Worm (Caenorhabditis elegans) whole organism, L4 larva: ENCODE measurements around the gene hlh-6.

ENCODE experiments used
- fos-1 ChIP-seq: fragments of 150-350 bp; optimal IDR thresholded peaks from 2 replicates; lab custom pipeline; 2014; ENCODE audit warnings: missing biosample characterization, missing genetic modification characterization
- pha-4 ChIP-seq, 2 experiments: fragments of 150-350 bp in 1 of 2; fragments of 200-800 bp in 1 of 2; sonication (Bioruptor generic) in 1 of 2; IDR thresholded peaks in 1 of 2; optimal IDR thresholded peaks in 1 of 2; 2 replicates each; pipeline versions ENCODE4 v1.3.6 to Lab custom; 2014 to 2022; ENCODE audit warnings: missing genetic modification characterization in 2 of 2, missing genetic modification reagents in 2 of 2, missing biosample characterization in 1 of 2, missing compliant biosample characterization in 1 of 2
- zag-1 ChIP-seq: fragments of 150-350 bp; optimal IDR thresholded peaks from 2 replicates; lab custom pipeline; 2014; ENCODE audit warnings: missing biosample characterization, missing genetic modification characterization

- TF ChIP-seq pha-4 (GFP tag; IDR thresholded peaks at IDR 0.05; lab: Robert Waterston, UW) (no peak), pha-4 (tag; optimal IDR thresholded peaks at IDR 0.05; lab: Kevin White, UChicago) (no peak), fos-1 (no peak), zag-1 (no peak)
These were observed 45.8 kb upstream of the hlh-6 start, which contains the start of gene ZK1320.3 for ce11 chrII:9660379-9660778.
